Worm (Caenorhabditis elegans): ENCODE results near the gene C07H6.2.

ce11 chrIII:7555360-7555759, 34.6 kb downstream of the C07H6.2 start, which contains the start of gene ceh-13:
- TF ChIP-seq tab-1 (GFP tag; IDR thresholded peaks at IDR 0.05) (no peak), cog-1 (tag; optimal IDR thresholded peaks at IDR 0.05) (no peak), flt-1 (GFP tag; IDR thresholded peaks at IDR 0.05) (no peak), T22C8.4 (GFP tag; IDR thresholded peaks at IDR 0.05) (no peak), ref-1 (GFP tag; conservative IDR thresholded peaks at IDR 0.05) (no peak), med-1 (GFP tag; optimal IDR thresholded peaks at IDR 0.05; ENCODE audit: insufficient read depth) (no peak)
